Fruit fly (Drosophila melanogaster) whole organism, embryonic: ENCODE results near the gene CG13074.
A peak's percentile ranks its signal among the peaks of the same experiment; 100 is the strongest.

ENCODE experiments used
- CG10462 ChIP-seq: fragments of 200-800 bp; sonication (Bioruptor generic); optimal IDR thresholded peaks from 2 replicates; lab custom pipeline; 2016; ENCODE audit warnings: missing biosample characterization, missing genetic modification characterization
- CG11247 ChIP-seq: fragments of 200-800 bp; sonication (Bioruptor generic); IDR thresholded peaks from 2 replicates; pipeline ENCODE4 v1.3.6; 2022; ENCODE audit warnings: missing biosample characterization, missing genetic modification characterization
- CG11504 ChIP-seq: fragments of 200-800 bp; sonication (Bioruptor generic); optimal IDR thresholded peaks from 3 replicates; lab custom pipeline; 2019; ENCODE audit warnings: missing biosample characterization, mild to moderate bottlenecking, missing genetic modification characterization, moderate library complexity
- CG13296 ChIP-seq: fragments of 200-800 bp; sonication (Bioruptor generic); optimal IDR thresholded peaks from 3 replicates; lab custom pipeline; 2018; ENCODE audit warnings: missing biosample characterization, mild to moderate bottlenecking, missing genetic modification characterization
- CG13424 ChIP-seq: fragments of 200-800 bp; sonication (Bioruptor generic); optimal IDR thresholded peaks from 2 replicates; lab custom pipeline; 2019; ENCODE audit warnings: missing biosample characterization, mild to moderate bottlenecking, missing genetic modification characterization, moderate library complexity
- CG14860 ChIP-seq: fragments of 200-800 bp; sonication (Bioruptor generic); IDR thresholded peaks from 3 replicates; pipeline ENCODE4 v1.3.6; 2022; ENCODE audit warnings: missing biosample characterization, missing genetic modification characterization; ENCODE audit not compliant: partially characterized antibody
- CG1529 ChIP-seq: fragments of 200-800 bp; sonication (Bioruptor generic); optimal IDR thresholded peaks from 3 replicates; lab custom pipeline; 2018; ENCODE audit warnings: missing biosample characterization, missing genetic modification characterization
- CG16863 ChIP-seq: fragments of 200-800 bp; sonication (Bioruptor generic); optimal IDR thresholded peaks from 3 replicates; lab custom pipeline; 2016; ENCODE audit warnings: missing biosample characterization, missing genetic modification characterization
- CG17186 ChIP-seq: fragments of 200-800 bp; sonication (Bioruptor generic); optimal IDR thresholded peaks from 3 replicates; lab custom pipeline; 2017; ENCODE audit warnings: missing biosample characterization, missing genetic modification reagents, missing genetic modification characterization
- CG2120 ChIP-seq: fragments of 200-800 bp; sonication (Bioruptor generic); optimal IDR thresholded peaks from 3 replicates; lab custom pipeline; 2016; ENCODE audit warnings: missing biosample characterization, missing genetic modification characterization
- CG2678 ChIP-seq: fragments of 200-800 bp; sonication (Bioruptor generic); optimal IDR thresholded peaks from 3 replicates; lab custom pipeline; 2019; ENCODE audit warnings: missing biosample characterization, mild to moderate bottlenecking, missing genetic modification characterization, moderate library complexity
- CG30020 ChIP-seq: fragments of 200-800 bp; optimal IDR thresholded peaks from 2 replicates; lab custom pipeline; 2019; ENCODE audit warnings: missing biosample characterization, mild to moderate bottlenecking, missing genetic modification characterization, moderate library complexity
- CG3065 ChIP-seq: fragments of 200-800 bp; sonication (Bioruptor generic); optimal IDR thresholded peaks from 2 replicates; lab custom pipeline; 2016; ENCODE audit warnings: missing biosample characterization, missing genetic modification characterization
- CG34376 ChIP-seq: fragments of 200-800 bp; sonication (Bioruptor generic); optimal IDR thresholded peaks from 2 replicates; lab custom pipeline; 2018; ENCODE audit warnings: missing biosample characterization, mild to moderate bottlenecking, missing genetic modification characterization
- CG43689 ChIP-seq: fragments of 200-800 bp; sonication (Bioruptor generic); IDR thresholded peaks from 2 replicates; pipeline ENCODE4 v1.3.6; 2022; ENCODE audit warnings: missing biosample characterization, missing genetic modification characterization
- CG6272 ChIP-seq: fragments of 200-800 bp; sonication (Bioruptor generic); IDR thresholded peaks from 2 replicates; pipeline ENCODE4 v1.3.6; 2022; ENCODE audit warnings: missing biosample characterization, missing genetic modification characterization
- CG7357 ChIP-seq: fragments of 200-800 bp; sonication (Bioruptor generic); IDR thresholded peaks from 3 replicates; pipeline ENCODE4 v1.3.6; 2022; ENCODE audit warnings: missing biosample characterization, missing genetic modification characterization
- CG7987 ChIP-seq: fragments of 200-800 bp; sonication (Bioruptor generic); optimal IDR thresholded peaks from 2 replicates; lab custom pipeline; 2018; ENCODE audit warnings: missing biosample characterization, mild to moderate bottlenecking, missing genetic modification characterization, moderate library complexity
- CG8478 ChIP-seq: fragments of >200 bp; optimal IDR thresholded peaks from 2 replicates; lab custom pipeline; 2018
- CG9727 ChIP-seq: fragments of 200-800 bp; sonication (Bioruptor generic); optimal IDR thresholded peaks from 3 replicates; lab custom pipeline; 2017; ENCODE audit warnings: missing biosample characterization, mild to moderate bottlenecking, missing genetic modification characterization
- CTCF ChIP-seq: fragments of 200-800 bp; sonication (Bioruptor generic); optimal IDR thresholded peaks from 2 replicates; lab custom pipeline; 2017; ENCODE audit warnings: missing biosample characterization, mild to moderate bottlenecking, missing genetic modification characterization, moderate library complexity
- Chrac-16 ChIP-seq: fragments of 200-800 bp; sonication (Bioruptor generic); optimal IDR thresholded peaks from 3 replicates; lab custom pipeline; 2016; ENCODE audit warnings: missing biosample characterization, missing genetic modification characterization
- Dad ChIP-seq: fragments of 200-800 bp; sonication (Bioruptor generic); optimal IDR thresholded peaks from 3 replicates; lab custom pipeline; 2016; ENCODE audit warnings: missing biosample characterization, missing genetic modification characterization
- Lhr ChIP-seq: fragments of 200-800 bp; sonication (Bioruptor generic); optimal IDR thresholded peaks from 3 replicates; lab custom pipeline; 2017; ENCODE audit warnings: mild to moderate bottlenecking, missing biosample characterization, missing genetic modification reagents, missing genetic modification characterization
- Lim3 ChIP-seq: fragments of 200-800 bp; sonication (Bioruptor generic); IDR thresholded peaks from 2 replicates; pipeline ENCODE4 v1.3.6; 2022; ENCODE audit warnings: missing biosample characterization, missing genetic modification characterization
- NK7.1 ChIP-seq: fragments of 200-800 bp; sonication (Bioruptor generic); optimal IDR thresholded peaks from 3 replicates; lab custom pipeline; 2016; ENCODE audit warnings: missing biosample characterization, missing genetic modification characterization
- Ptx1 ChIP-seq: fragments of 200-800 bp; sonication (Bioruptor generic); IDR thresholded peaks from 2 replicates; pipeline ENCODE4 v1.3.6; 2022; ENCODE audit warnings: missing biosample characterization, missing genetic modification characterization
- Sry-δ ChIP-seq: fragments of 200-800 bp; sonication (Bioruptor generic); optimal IDR thresholded peaks from 2 replicates; lab custom pipeline; 2016; ENCODE audit warnings: missing biosample characterization, missing genetic modification characterization
- ara ChIP-seq: fragments of 200-800 bp; sonication (Bioruptor generic); IDR thresholded peaks from 2 replicates; pipeline ENCODE4 v1.3.6; 2022; ENCODE audit warnings: missing biosample characterization, missing genetic modification characterization
- bbx ChIP-seq: fragments of 200-800 bp; sonication (Bioruptor generic); IDR thresholded peaks from 2 replicates; pipeline ENCODE4 v1.3.6; 2022; ENCODE audit warnings: missing biosample characterization, missing genetic modification characterization; ENCODE audit not compliant: partially characterized antibody
- bowl ChIP-seq: fragments of 200-800 bp; sonication (Bioruptor generic); IDR thresholded peaks from 2 replicates; pipeline ENCODE4 v1.3.6; 2022; ENCODE audit warnings: missing biosample characterization, missing genetic modification characterization
- ci ChIP-seq: fragments of 200-800 bp; sonication (Bioruptor generic); IDR thresholded peaks from 3 replicates; pipeline ENCODE4 v1.3.6; 2022; ENCODE audit warnings: missing biosample characterization, missing genetic modification characterization
- dm ChIP-seq: fragments of 200-800 bp; sonication (Bioruptor generic); optimal IDR thresholded peaks from 3 replicates; lab custom pipeline; 2016; ENCODE audit warnings: missing biosample characterization, missing genetic modification characterization
- fd64A ChIP-seq: fragments of 200-800 bp; sonication (Bioruptor generic); optimal IDR thresholded peaks from 3 replicates; lab custom pipeline; 2018; ENCODE audit warnings: missing biosample characterization, mild to moderate bottlenecking, missing genetic modification characterization
- gt ChIP-seq: fragments of 200-800 bp; sonication (Bioruptor generic); IDR thresholded peaks from 2 replicates; pipeline ENCODE4 v1.3.6; 2022; ENCODE audit warnings: missing biosample characterization, missing genetic modification characterization
- ham ChIP-seq: fragments of 200-800 bp; sonication (Bioruptor generic); IDR thresholded peaks from 2 replicates; pipeline ENCODE4 v1.3.6; 2022; ENCODE audit warnings: missing biosample characterization, missing genetic modification characterization
- her ChIP-seq: fragments of 200-800 bp; sonication (Bioruptor generic); optimal IDR thresholded peaks from 2 replicates; lab custom pipeline; 2016; ENCODE audit warnings: missing biosample characterization, missing genetic modification characterization
- jumu ChIP-seq: fragments of 200-800 bp; sonication (Bioruptor generic); optimal IDR thresholded peaks from 3 replicates; lab custom pipeline; 2016; ENCODE audit warnings: missing biosample characterization, missing genetic modification characterization
- lmd ChIP-seq: fragments of 200-800 bp; sonication (Bioruptor generic); IDR thresholded peaks from 2 replicates; pipeline ENCODE4 v1.3.6; 2022; ENCODE audit warnings: missing biosample characterization, missing genetic modification characterization
- mam ChIP-seq: fragments of 200-800 bp; sonication (Bioruptor generic); optimal IDR thresholded peaks from 3 replicates; lab custom pipeline; 2016; ENCODE audit warnings: missing biosample characterization, missing genetic modification characterization
- nerfin-2 ChIP-seq: fragments of 200-800 bp; sonication (Bioruptor generic); IDR thresholded peaks from 2 replicates; pipeline ENCODE4 v1.3.6; 2022; ENCODE audit warnings: missing biosample characterization, missing genetic modification characterization; ENCODE audit not compliant: partially characterized antibody
- p53 ChIP-seq: fragments of 200-800 bp; sonication (Bioruptor generic); optimal IDR thresholded peaks from 2 replicates; lab custom pipeline; 2016; ENCODE audit warnings: missing biosample characterization, missing genetic modification characterization
- peb ChIP-seq: fragments of 200-800 bp; sonication (Bioruptor generic); IDR thresholded peaks from 2 replicates; pipeline ENCODE4 v1.3.6; 2022; ENCODE audit warnings: missing biosample characterization, missing genetic modification characterization
- pum ChIP-seq: fragments of 200-800 bp; sonication (Bioruptor generic); optimal IDR thresholded peaks from 2 replicates; lab custom pipeline; 2016; ENCODE audit warnings: missing biosample characterization, missing genetic modification characterization
- rib ChIP-seq: fragments of 200-800 bp; sonication (Bioruptor generic); IDR thresholded peaks from 2 replicates; pipeline ENCODE4 v1.3.6; 2022; ENCODE audit warnings: missing biosample characterization, missing genetic modification characterization
- ro ChIP-seq: fragments of 200-800 bp; sonication (Bioruptor generic); IDR thresholded peaks from 2 replicates; pipeline ENCODE4 v1.3.6; 2022; ENCODE audit warnings: missing biosample characterization, missing genetic modification characterization
- sna ChIP-seq: fragments of 200-800 bp; sonication (Bioruptor generic); IDR thresholded peaks from 2 replicates; pipeline ENCODE4 v1.3.6; 2022; ENCODE audit warnings: missing biosample characterization, missing genetic modification characterization; ENCODE audit not compliant: partially characterized antibody
- sqz ChIP-seq: fragments of 200-800 bp; sonication (Bioruptor generic); optimal IDR thresholded peaks from 3 replicates; lab custom pipeline; 2018; ENCODE audit warnings: missing biosample characterization, mild to moderate bottlenecking, missing genetic modification characterization
- tgo ChIP-seq: fragments of 200-800 bp; sonication (Bioruptor generic); IDR thresholded peaks from 3 replicates; pipeline ENCODE4 v1.3.6; 2022; ENCODE audit warnings: missing biosample characterization, missing genetic modification characterization
- toy ChIP-seq: fragments of 200-800 bp; sonication (Bioruptor generic); IDR thresholded peaks from 2 replicates; pipeline ENCODE4 v1.3.6; 2022; ENCODE audit warnings: missing biosample characterization, missing genetic modification characterization
- ttk ChIP-seq: fragments of 200-800 bp; sonication (Bioruptor generic); IDR thresholded peaks from 2 replicates; pipeline ENCODE4 v2.1.2; 2022; ENCODE audit warnings: missing biosample characterization, missing genetic modification characterization
- wor ChIP-seq: fragments of 200-800 bp; sonication (Bioruptor generic); IDR thresholded peaks from 2 replicates; pipeline ENCODE4 v1.3.6; 2022; ENCODE audit warnings: missing biosample characterization, missing genetic modification characterization

CG13074 gene

dm6 chr3L:16052145-16053025, 44.9 kb downstream of the CG13074 start (continued):
- TF ChIP-seq sna (GFP tag; lab: Robert Waterston, UW) (no peak), bowl (GFP tag; lab: Robert Waterston, UW) (no peak), Ptx1 (GFP tag; lab: Robert Waterston, UW) (no peak), her (no peak), jumu (no peak), Lhr (GFP tag; lab: Kevin White, UChicago) (no peak), Sry-δ (GFP tag; lab: Kevin White, UChicago) (no peak), CG9727 (GFP tag; lab: Kevin White, UChicago) (peak; percentile 7), ham (GFP tag; lab: Robert Waterston, UW) (no peak), CG1529 (GFP tag; lab: Kevin White, UChicago) (no peak), CG8478 (peak; percentile 99), CG11247 (no peak), CG6272 (GFP tag; lab: Robert Waterston, UW) (no peak), CG30020 (no peak), toy (GFP tag; lab: Robert Waterston, UW) (no peak), CG16863 (GFP tag; lab: Kevin White, UChicago) (no peak), p53 (no peak), CG2120 (no peak), fd64A (no peak), Dad (no peak), CG11504 (tag; lab: Kevin White, UChicago) (no peak), CG10462 (GFP tag; lab: Kevin White, UChicago) (no peak), CG3065 (no peak), CG43689 (no peak), CG13424 (no peak), NK7.1 (GFP tag; lab: Kevin White, UChicago) (no peak), tgo (no peak), ro (GFP tag; lab: Robert Waterston, UW) (no peak), mam (no peak), wor (GFP tag; lab: Robert Waterston, UW) (no peak), CTCF (GFP tag; lab: Kevin White, UChicago) (no peak), Lim3 (GFP tag; lab: Robert Waterston, UW) (no peak), ci (GFP tag; lab: Robert Waterston, UW) (peak; percentile 47; the same call in 2 of the 3 replicates), CG2678 (tag; lab: Kevin White, UChicago) (no peak), CG14860 (no peak), dm (GFP tag; lab: Kevin White, UChicago) (no peak), sqz (peak; percentile 91), rib (no peak), CG34376 (GFP tag; lab: Kevin White, UChicago) (peak; percentile 12), CG7357 (GFP tag; lab: Robert Waterston, UW) (no peak), peb (GFP tag; lab: Robert Waterston, UW) (no peak), CG17186 (no peak), CG7987 (GFP tag; lab: Kevin White, UChicago) (no peak), ara (GFP tag; lab: Robert Waterston, UW) (no peak), nerfin-2 (no peak), bbx (GFP tag; lab: Robert Waterston, UW) (0 out of 2 replicates have a peak, but pooled peaks have one; percentile 10), Chrac-16 (GFP tag; lab: Kevin White, UChicago) (no peak), CG13296 (no peak), pum (GFP tag; lab: Kevin White, UChicago) (no peak), ttk (GFP tag; lab: Robert Waterston, UW) (no peak), gt (GFP tag; lab: Robert Waterston, UW) (no peak), lmd (GFP tag; lab: Robert Waterston, UW) (no peak)
